Fruit fly (Drosophila melanogaster) whole organism, embryonic: ENCODE measurements around the gene CG13248.

Source experiments
- Ada2b ChIP-seq: fragments of 200-800 bp; sonication (Bioruptor generic); IDR thresholded peaks from 2 replicates; pipeline ENCODE4 v1.3.6; 2022; ENCODE audit warnings: missing biosample characterization, missing genetic modification characterization
- Asciz ChIP-seq: fragments of 200-800 bp; sonication (Bioruptor generic); optimal IDR thresholded peaks from 2 replicates; lab custom pipeline; 2017; ENCODE audit warnings: missing biosample characterization, mild to moderate bottlenecking, missing genetic modification characterization, missing genetic modification reagents
- CG10431 ChIP-seq: fragments of 200-800 bp; sonication (Bioruptor generic); optimal IDR thresholded peaks from 3 replicates; lab custom pipeline; 2018; ENCODE audit warnings: missing biosample characterization, mild to moderate bottlenecking, missing genetic modification characterization
- CG12219 ChIP-seq: fragments of 200-800 bp; sonication (Bioruptor generic); optimal IDR thresholded peaks from 3 replicates; lab custom pipeline; 2018; ENCODE audit warnings: missing biosample characterization, mild to moderate bottlenecking, missing genetic modification characterization
- CG12236 ChIP-seq: fragments of 200-800 bp; sonication (Bioruptor generic); optimal IDR thresholded peaks from 2 replicates; lab custom pipeline; 2016; ENCODE audit warnings: missing biosample characterization, missing genetic modification characterization
- CG12299 ChIP-seq: fragments of 200-800 bp; sonication (Bioruptor generic); optimal IDR thresholded peaks from 2 replicates; lab custom pipeline; 2018; ENCODE audit warnings: missing biosample characterization, mild to moderate bottlenecking, missing genetic modification characterization
- CG1233 ChIP-seq: fragments of 200-800 bp; sonication (Bioruptor generic); optimal IDR thresholded peaks from 4 replicates; lab custom pipeline; 2018; ENCODE audit warnings: missing biosample characterization, mild to moderate bottlenecking, missing genetic modification characterization
- CG13287 ChIP-seq: fragments of 200-800 bp; sonication (Bioruptor generic); IDR thresholded peaks from 2 replicates; pipeline ENCODE4 v1.3.6; 2022; ENCODE audit warnings: missing biosample characterization, missing genetic modification characterization; ENCODE audit not compliant: partially characterized antibody
- CG15073 ChIP-seq: fragments of 200-800 bp; sonication (Bioruptor generic); optimal IDR thresholded peaks from 2 replicates; lab custom pipeline; 2016; ENCODE audit warnings: missing biosample characterization, missing genetic modification characterization
- CG1647 ChIP-seq: fragments of 200-800 bp; sonication (Bioruptor generic); optimal IDR thresholded peaks from 3 replicates; lab custom pipeline; 2016; ENCODE audit warnings: missing biosample characterization, missing genetic modification characterization
- CG18599 ChIP-seq: fragments of 200-800 bp; sonication (Bioruptor generic); optimal IDR thresholded peaks from 3 replicates; lab custom pipeline; 2017; ENCODE audit warnings: missing biosample characterization, missing genetic modification characterization, mild to moderate bottlenecking, moderate library complexity, missing genetic modification reagents
- CG4424 ChIP-seq: fragments of 200-800 bp; sonication (Bioruptor generic); optimal IDR thresholded peaks from 3 replicates; lab custom pipeline; 2016; ENCODE audit warnings: missing biosample characterization, missing genetic modification characterization
- CG5245 ChIP-seq: fragments of 200-800 bp; sonication (Bioruptor generic); optimal IDR thresholded peaks from 3 replicates; lab custom pipeline; 2016; ENCODE audit warnings: missing biosample characterization, missing genetic modification characterization
- CG7928 ChIP-seq: fragments of 200-800 bp; sonication (Bioruptor generic); optimal IDR thresholded peaks from 2 replicates; lab custom pipeline; 2017; ENCODE audit warnings: missing biosample characterization, mild to moderate bottlenecking, missing genetic modification characterization
- CG8388 ChIP-seq: fragments of 200-800 bp; sonication (Bioruptor generic); optimal IDR thresholded peaks from 2 replicates; lab custom pipeline; 2019; ENCODE audit warnings: missing biosample characterization, mild to moderate bottlenecking, missing genetic modification characterization, moderate library complexity
- CG9727 ChIP-seq: fragments of 200-800 bp; sonication (Bioruptor generic); optimal IDR thresholded peaks from 3 replicates; lab custom pipeline; 2017; ENCODE audit warnings: missing biosample characterization, mild to moderate bottlenecking, missing genetic modification characterization
- CG9876 ChIP-seq: fragments of 200-800 bp; sonication (Bioruptor generic); optimal IDR thresholded peaks from 2 replicates; lab custom pipeline; 2016; ENCODE audit warnings: missing biosample characterization, missing genetic modification characterization
- Dfd ChIP-seq, 2 experiments: fragments of >200 bp; optimal IDR thresholded peaks; 2 replicates each; lab custom pipeline; 2017; ENCODE audit warnings: missing biosample characterization in 2 of 2, missing genetic modification characterization in 2 of 2
- Fer3 ChIP-seq: fragments of 200-800 bp; sonication (Bioruptor generic); optimal IDR thresholded peaks from 2 replicates; lab custom pipeline; 2018; ENCODE audit warnings: missing biosample characterization, mild to moderate bottlenecking, missing genetic modification characterization, moderate library complexity
- Gsc ChIP-seq: fragments of 200-800 bp; sonication (Bioruptor generic); IDR thresholded peaks from 2 replicates; pipeline ENCODE4 v1.3.6; 2022; ENCODE audit warnings: missing biosample characterization, missing genetic modification characterization
- HLH3B ChIP-seq: fragments of 200-800 bp; sonication (Bioruptor generic); IDR thresholded peaks from 2 replicates; pipeline ENCODE4 v1.3.6; 2022; ENCODE audit warnings: missing biosample characterization, missing genetic modification characterization
- Hey ChIP-seq: fragments of 200-800 bp; sonication (Bioruptor generic); optimal IDR thresholded peaks from 3 replicates; lab custom pipeline; 2018; ENCODE audit warnings: missing biosample characterization, mild to moderate bottlenecking, missing genetic modification characterization
- Hr3 ChIP-seq: fragments of 200-800 bp; sonication (Bioruptor generic); optimal IDR thresholded peaks from 3 replicates; lab custom pipeline; 2016; ENCODE audit warnings: missing biosample characterization, missing genetic modification characterization
- Meics ChIP-seq: fragments of 200-800 bp; sonication (Bioruptor generic); optimal IDR thresholded peaks from 2 replicates; lab custom pipeline; 2017; ENCODE audit warnings: missing biosample characterization, mild to moderate bottlenecking, missing genetic modification characterization
- Pdp1 ChIP-seq, 2 experiments: fragments of 200-800 bp; sonication (Bioruptor generic); optimal IDR thresholded peaks; 3 replicates each; lab custom pipeline; 2016; ENCODE audit warnings: missing biosample characterization in 2 of 2, missing genetic modification characterization in 2 of 2, mild to moderate bottlenecking in 1 of 2, moderate library complexity in 1 of 2
- Trl ChIP-seq, 3 experiments: fragments of >200 bp in 2 of 3; fragments of 200-800 bp in 1 of 3; sonication (Bioruptor generic) in 1 of 3; optimal IDR thresholded peaks; 2 replicates in 1 of 3; 3 replicates in 2 of 3; lab custom pipeline; 2016 to 2017; ENCODE audit warnings: missing biosample characterization in 1 of 3, missing genetic modification characterization in 1 of 3
- Vsx1 ChIP-seq: fragments of 200-800 bp; sonication (Bioruptor generic); optimal IDR thresholded peaks from 2 replicates; lab custom pipeline; 2017; ENCODE audit warnings: missing biosample characterization, mild to moderate bottlenecking, missing genetic modification characterization, missing genetic modification reagents
- btn ChIP-seq: fragments of 200-800 bp; sonication (Bioruptor generic); optimal IDR thresholded peaks from 2 replicates; lab custom pipeline; 2016; ENCODE audit warnings: missing biosample characterization, missing genetic modification characterization
- crc ChIP-seq: fragments of 200-800 bp; sonication (Bioruptor generic); optimal IDR thresholded peaks from 2 replicates; lab custom pipeline; 2016; ENCODE audit warnings: missing biosample characterization, missing genetic modification characterization
- dmrt11E ChIP-seq: fragments of 200-800 bp; sonication (Bioruptor generic); optimal IDR thresholded peaks from 3 replicates; lab custom pipeline; 2018; ENCODE audit warnings: missing biosample characterization, mild to moderate bottlenecking, missing genetic modification characterization, moderate library complexity
- esg ChIP-seq: fragments of 200-800 bp; sonication (Bioruptor generic); conservative IDR thresholded peaks from 2 replicates; pipeline ENCODE4 v1.3.6; 2022; ENCODE audit warnings: missing biosample characterization, missing genetic modification characterization
- gce ChIP-seq: fragments of 200-800 bp; sonication (Bioruptor generic); IDR thresholded peaks from 3 replicates; pipeline ENCODE4 v1.3.6; 2022; ENCODE audit warnings: missing biosample characterization, missing genetic modification characterization
- gfzf ChIP-seq: fragments of 200-800 bp; sonication (Bioruptor generic); optimal IDR thresholded peaks from 2 replicates; lab custom pipeline; 2016; ENCODE audit warnings: missing biosample characterization, mild to moderate bottlenecking, missing genetic modification characterization, moderate library complexity
- gsb-n ChIP-seq: fragments of 200-800 bp; sonication (Bioruptor generic); optimal IDR thresholded peaks from 3 replicates; lab custom pipeline; 2018; ENCODE audit warnings: missing biosample characterization, mild to moderate bottlenecking, missing genetic modification characterization
- hbn ChIP-seq: fragments of 200-800 bp; sonication (Bioruptor generic); IDR thresholded peaks from 2 replicates; pipeline ENCODE4 v1.3.6; 2022; ENCODE audit warnings: missing biosample characterization, missing genetic modification characterization; ENCODE audit not compliant: partially characterized antibody
- her ChIP-seq: fragments of 200-800 bp; sonication (Bioruptor generic); optimal IDR thresholded peaks from 2 replicates; lab custom pipeline; 2016; ENCODE audit warnings: missing biosample characterization, missing genetic modification characterization
- inv ChIP-seq: fragments of 200-800 bp; sonication (Bioruptor generic); IDR thresholded peaks from 2 replicates; pipeline ENCODE4 v1.3.6; 2022; ENCODE audit warnings: missing biosample characterization, missing genetic modification characterization; ENCODE audit not compliant: partially characterized antibody
- jigr1 ChIP-seq: fragments of 200-800 bp; sonication (Bioruptor generic); IDR thresholded peaks from 3 replicates; pipeline ENCODE4 v1.3.6; 2022; ENCODE audit warnings: missing biosample characterization, missing genetic modification characterization
- lab ChIP-seq: fragments of 200-800 bp; sonication (Bioruptor generic); optimal IDR thresholded peaks from 3 replicates; lab custom pipeline; 2017; ENCODE audit warnings: missing biosample characterization, missing genetic modification characterization, mild to moderate bottlenecking, moderate library complexity, missing genetic modification reagents
- nmo ChIP-seq: fragments of 200-800 bp; sonication (Bioruptor generic); optimal IDR thresholded peaks from 2 replicates; lab custom pipeline; 2018; ENCODE audit warnings: missing biosample characterization, mild to moderate bottlenecking, missing genetic modification characterization, moderate library complexity
- phol ChIP-seq: fragments of 200-800 bp; sonication (Bioruptor generic); optimal IDR thresholded peaks from 3 replicates; lab custom pipeline; 2018; ENCODE audit warnings: missing biosample characterization, mild to moderate bottlenecking, missing genetic modification characterization, moderate library complexity
- ranshi ChIP-seq: fragments of 200-800 bp; sonication (Bioruptor generic); IDR thresholded peaks from 2 replicates; pipeline ENCODE4 v1.3.6; 2022; ENCODE audit warnings: missing biosample characterization, missing genetic modification characterization
- ro ChIP-seq: fragments of 200-800 bp; sonication (Bioruptor generic); IDR thresholded peaks from 2 replicates; pipeline ENCODE4 v1.3.6; 2022; ENCODE audit warnings: missing biosample characterization, missing genetic modification characterization
- salm ChIP-seq: fragments of 200-800 bp; sonication (Bioruptor generic); optimal IDR thresholded peaks from 2 replicates; lab custom pipeline; 2018; ENCODE audit warnings: missing biosample characterization, mild to moderate bottlenecking, missing genetic modification characterization
- schlank ChIP-seq: fragments of 200-800 bp; sonication (Bioruptor generic); optimal IDR thresholded peaks from 2 replicates; lab custom pipeline; 2018; ENCODE audit warnings: missing biosample characterization, mild to moderate bottlenecking, missing genetic modification characterization
- trem ChIP-seq: fragments of 200-800 bp; optimal IDR thresholded peaks from 3 replicates; lab custom pipeline; 2019; ENCODE audit warnings: missing biosample characterization, mild to moderate bottlenecking, missing genetic modification characterization, moderate library complexity
- unpg ChIP-seq: fragments of 200-800 bp; sonication (Bioruptor generic); optimal IDR thresholded peaks from 3 replicates; lab custom pipeline; 2018; ENCODE audit warnings: missing biosample characterization, mild to moderate bottlenecking, missing genetic modification characterization, moderate library complexity
- wdn ChIP-seq: fragments of 200-800 bp; sonication (Bioruptor generic); IDR thresholded peaks from 2 replicates; pipeline ENCODE4 v1.3.6; 2022; ENCODE audit warnings: missing biosample characterization, missing genetic modification characterization

Gene CG13248

DNA sequence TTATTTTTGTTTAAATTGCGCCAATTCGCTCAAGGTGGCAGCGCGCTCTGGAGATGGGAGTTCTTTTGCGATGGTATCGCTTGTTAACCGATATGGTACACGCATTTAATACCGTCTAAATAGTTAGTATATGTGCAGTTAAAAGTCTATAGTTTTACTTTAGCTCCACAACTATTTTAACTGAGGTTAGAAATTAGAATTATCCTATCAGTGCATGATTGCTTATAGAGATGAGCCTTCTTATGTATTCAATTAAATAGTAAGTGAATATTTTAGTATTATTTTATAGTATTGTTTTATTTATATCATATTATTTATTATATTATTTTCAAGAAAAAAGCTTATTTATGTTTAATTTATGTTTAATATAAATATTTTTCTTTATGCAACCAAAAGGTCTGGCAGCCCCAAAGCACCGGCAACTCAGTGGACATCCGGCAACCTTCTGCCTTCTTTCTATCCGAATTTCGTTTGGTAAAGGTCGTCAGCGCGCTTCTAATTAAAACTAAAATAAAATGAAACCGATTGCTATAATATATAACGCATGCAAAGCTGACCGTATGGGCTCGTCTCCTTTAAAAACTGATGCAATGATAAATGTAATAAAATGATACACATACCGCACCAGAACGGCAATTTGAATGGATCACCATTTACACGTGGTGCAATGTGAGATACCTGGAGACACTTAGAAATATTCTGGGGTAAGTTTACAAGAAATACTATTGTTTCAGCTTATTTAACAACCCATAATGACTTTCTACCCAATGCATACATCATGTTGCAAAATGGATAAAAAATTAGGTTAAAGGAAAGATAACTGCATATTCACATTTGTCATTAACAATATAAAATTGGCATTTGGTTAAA, 42.7 kb upstream of the CG13248 start, which contains the start of gene CG5199 (continued):
- TF ChIP-seq ro (GFP tag; lab: Robert Waterston, UW) (no peak), Trl (optimal IDR thresholded peaks at IDR 0.05; lab: Kevin White, UChicago) (no peak), Trl (GFP tag; optimal IDR thresholded peaks at IDR 0.05; lab: Kevin White, UChicago) (peak; percentile 10), CG4424 (peak; percentile 78), gsb-n (peak; percentile 70), CG12299 (tag; lab: Kevin White, UChicago) (peak; percentile 45), salm (tag; lab: Kevin White, UChicago) (no peak), jigr1 (GFP tag; lab: Robert Waterston, UW) (no peak), HLH3B (GFP tag; lab: Robert Waterston, UW) (peak; percentile 42; the same call in 1 of the 2 replicates), wdn (GFP tag; lab: Robert Waterston, UW) (no peak), Gsc (GFP tag; lab: Robert Waterston, UW) (no peak), ranshi (GFP tag; lab: Robert Waterston, UW) (peak; percentile 56; the same call in 1 of the 2 replicates), esg (GFP tag; lab: Robert Waterston, UW) (peak; percentile 33; the same call in 1 of the 2 replicates), Ada2b (GFP tag; lab: Robert Waterston, UW) (peak; percentile 62), inv (GFP tag; lab: Robert Waterston, UW) (peak; percentile 84), btn (GFP tag; lab: Kevin White, UChicago) (no peak), gce (no peak), Asciz (GFP tag; lab: Kevin White, UChicago) (no peak), CG5245 (GFP tag; lab: Kevin White, UChicago) (no peak), schlank (tag; lab: Kevin White, UChicago) (no peak), Dfd (GFP tag; optimal IDR thresholded peaks at IDR 0.05; lab: Kevin White, UChicago) (no peak), Meics (GFP tag; lab: Kevin White, UChicago) (peak; percentile 67), gfzf (GFP tag; lab: Kevin White, UChicago) (peak; percentile 33), her (peak; percentile 13), Pdp1 (GFP tag; optimal IDR thresholded peaks at IDR 0.05; lab: Kevin White, UChicago) (peak in 1 of 2 experiments; percentile 56), hbn (peak; percentile 61), CG7928 (GFP tag; lab: Kevin White, UChicago) (no peak), unpg (GFP tag; lab: Kevin White, UChicago) (peak; percentile 66), Vsx1 (GFP tag; lab: Kevin White, UChicago) (peak; percentile 23), CG18599 (GFP tag; lab: Kevin White, UChicago) (peak; percentile 69), CG10431 (GFP tag; lab: Kevin White, UChicago) (no peak), CG15073 (GFP tag; lab: Kevin White, UChicago) (peak; percentile 12), crc (no peak), CG9727 (GFP tag; lab: Kevin White, UChicago) (peak; percentile 87), CG8388 (peak; percentile 74), CG12219 (no peak), Fer3 (tag; lab: Kevin White, UChicago) (peak; percentile 43), Hr3 (GFP tag; lab: Kevin White, UChicago) (peak; percentile 79), nmo (GFP tag; lab: Kevin White, UChicago) (peak; percentile 88), lab (GFP tag; lab: Kevin White, UChicago) (peak; percentile 77), phol (tag; lab: Kevin White, UChicago) (peak; percentile 85), CG1233 (GFP tag; lab: Kevin White, UChicago) (peak; percentile 55), CG1647 (peak; percentile 25), CG13287 (GFP tag; lab: Robert Waterston, UW) (peak; percentile 79), dmrt11E (tag; lab: Kevin White, UChicago) (peak; percentile 82), trem (tag; lab: Kevin White, UChicago) (peak; percentile 93), Hey (no peak), CG12236 (GFP tag; lab: Kevin White, UChicago) (no peak), CG9876 (GFP tag; lab: Kevin White, UChicago) (no peak)
